Fruit fly (Drosophila melanogaster) whole organism, embryonic: ENCODE measurements around the gene CG6847.
A peak's percentile ranks its signal among the peaks of the same experiment; 100 is the strongest.

ENCODE experiments used
- CG10147 ChIP-seq: fragments of 200-800 bp; sonication (Bioruptor generic); optimal IDR thresholded peaks from 2 replicates; lab custom pipeline; 2019; ENCODE audit warnings: missing biosample characterization, mild to moderate bottlenecking, missing genetic modification characterization, moderate library complexity
- CG10321 ChIP-seq: fragments of 200-800 bp; sonication (Bioruptor generic); IDR thresholded peaks from 2 replicates; pipeline ENCODE4 v1.3.6; 2022; ENCODE audit warnings: missing biosample characterization, missing genetic modification characterization
- CG10431 ChIP-seq: fragments of 200-800 bp; sonication (Bioruptor generic); optimal IDR thresholded peaks from 3 replicates; lab custom pipeline; 2018; ENCODE audit warnings: missing biosample characterization, mild to moderate bottlenecking, missing genetic modification characterization
- CG10543 ChIP-seq: fragments of 200-800 bp; sonication (Bioruptor generic); optimal IDR thresholded peaks from 3 replicates; lab custom pipeline; 2017; ENCODE audit warnings: missing biosample characterization, mild to moderate bottlenecking, missing genetic modification characterization, moderate library complexity
- CG10654 ChIP-seq: fragments of 200-800 bp; sonication (Bioruptor generic); optimal IDR thresholded peaks from 2 replicates; lab custom pipeline; 2016; ENCODE audit warnings: missing biosample characterization, missing genetic modification characterization
- CG11560 ChIP-seq: fragments of 200-800 bp; sonication (Bioruptor generic); IDR thresholded peaks from 3 replicates; pipeline ENCODE4 v1.3.6; 2022; ENCODE audit warnings: missing biosample characterization, missing genetic modification characterization
- CG12942 ChIP-seq: fragments of 200-800 bp; sonication (Bioruptor generic); optimal IDR thresholded peaks from 3 replicates; lab custom pipeline; 2016; ENCODE audit warnings: missing biosample characterization, missing genetic modification characterization
- CG13123 ChIP-seq: fragments of 200-800 bp; sonication (Bioruptor generic); optimal IDR thresholded peaks from 2 replicates; lab custom pipeline; 2016; ENCODE audit warnings: missing biosample characterization, missing genetic modification characterization
- CG13894 ChIP-seq: fragments of 200-800 bp; sonication (Bioruptor generic); optimal IDR thresholded peaks from 3 replicates; lab custom pipeline; 2018; ENCODE audit warnings: missing biosample characterization, mild to moderate bottlenecking, missing genetic modification characterization, moderate library complexity
- CG15479 ChIP-seq: fragments of 200-800 bp; sonication (Bioruptor generic); optimal IDR thresholded peaks from 3 replicates; lab custom pipeline; 2019; ENCODE audit warnings: missing biosample characterization, mild to moderate bottlenecking, missing genetic modification characterization, moderate library complexity
- CG15514 ChIP-seq: fragments of 200-800 bp; sonication (Bioruptor generic); optimal IDR thresholded peaks from 3 replicates; lab custom pipeline; 2017; ENCODE audit warnings: missing biosample characterization, missing genetic modification characterization, mild to moderate bottlenecking, moderate library complexity, missing genetic modification reagents
- CG16813 ChIP-seq: fragments of 200-800 bp; sonication (Bioruptor generic); IDR thresholded peaks from 3 replicates; pipeline ENCODE4 v1.3.6; 2022; ENCODE audit warnings: missing biosample characterization, missing genetic modification characterization; ENCODE audit not compliant: partially characterized antibody
- CG17829 ChIP-seq: fragments of 200-800 bp; optimal IDR thresholded peaks from 2 replicates; lab custom pipeline; 2019; ENCODE audit warnings: missing biosample characterization, mild to moderate bottlenecking, missing genetic modification characterization, moderate library complexity
- CG18476 ChIP-seq: fragments of 200-800 bp; sonication (Bioruptor generic); optimal IDR thresholded peaks from 2 replicates; lab custom pipeline; 2016; ENCODE audit warnings: missing biosample characterization, mild to moderate bottlenecking, missing genetic modification characterization
- CG2199 ChIP-seq: fragments of 200-800 bp; sonication (Bioruptor generic); IDR thresholded peaks from 3 replicates; pipeline ENCODE4 v1.3.6; 2022; ENCODE audit warnings: missing biosample characterization, missing genetic modification characterization
- CG4424 ChIP-seq: fragments of 200-800 bp; sonication (Bioruptor generic); optimal IDR thresholded peaks from 3 replicates; lab custom pipeline; 2016; ENCODE audit warnings: missing biosample characterization, missing genetic modification characterization
- CG6791 ChIP-seq: fragments of 200-800 bp; sonication (Bioruptor generic); IDR thresholded peaks from 3 replicates; pipeline ENCODE4 v1.3.6; 2022; ENCODE audit warnings: missing biosample characterization, missing genetic modification characterization; ENCODE audit not compliant: partially characterized antibody
- CG7372 ChIP-seq: fragments of 200-800 bp; sonication (Bioruptor generic); IDR thresholded peaks from 2 replicates; pipeline ENCODE4 v1.3.6; 2022; ENCODE audit warnings: missing biosample characterization, missing genetic modification characterization
- CG8290 ChIP-seq, 3 experiments: fragments of 200-800 bp; sonication (Bioruptor generic); optimal IDR thresholded peaks; 2 replicates each; lab custom pipeline; 2016 to 2019; ENCODE audit warnings: missing biosample characterization in 3 of 3, missing genetic modification characterization in 3 of 3, mild to moderate bottlenecking in 2 of 3, moderate library complexity in 1 of 3
- Drgx ChIP-seq: fragments of 200-800 bp; sonication (Bioruptor generic); IDR thresholded peaks from 2 replicates; pipeline ENCODE4 v1.3.6; 2022; ENCODE audit warnings: missing biosample characterization, missing genetic modification characterization
- E2f1 ChIP-seq: fragments of 200-800 bp; sonication (Bioruptor generic); IDR thresholded peaks from 2 replicates; pipeline ENCODE4 v1.3.6; 2022; ENCODE audit warnings: missing biosample characterization, missing genetic modification characterization
- ERR ChIP-seq: fragments of 200-800 bp; sonication (Bioruptor generic); optimal IDR thresholded peaks from 2 replicates; lab custom pipeline; 2016; ENCODE audit warnings: missing biosample characterization, missing genetic modification characterization
- Eip74EF ChIP-seq, 2 experiments: fragments of 200-800 bp in 1 of 2; fragments of >200 bp in 1 of 2; sonication (Bioruptor generic) in 1 of 2; optimal IDR thresholded peaks; 2 replicates each; lab custom pipeline; 2017 to 2019; ENCODE audit warnings: missing biosample characterization in 2 of 2, missing genetic modification characterization in 2 of 2, mild to moderate bottlenecking in 1 of 2, moderate library complexity in 1 of 2
- Fer2 ChIP-seq: fragments of 200-800 bp; sonication (Bioruptor generic); optimal IDR thresholded peaks from 2 replicates; lab custom pipeline; 2018; ENCODE audit warnings: missing biosample characterization, mild to moderate bottlenecking, missing genetic modification characterization, moderate library complexity
- Hand ChIP-seq: fragments of 200-800 bp; sonication (Bioruptor generic); optimal IDR thresholded peaks from 2 replicates; lab custom pipeline; 2017; ENCODE audit warnings: mild to moderate bottlenecking, missing biosample characterization, missing genetic modification reagents, missing genetic modification characterization
- MBD-R2 ChIP-seq: fragments of 200-800 bp; sonication (Bioruptor generic); IDR thresholded peaks from 2 replicates; pipeline ENCODE4 v1.3.6; 2022; ENCODE audit warnings: missing biosample characterization, missing genetic modification characterization
- NfI ChIP-seq: fragments of 200-800 bp; sonication (Bioruptor generic); optimal IDR thresholded peaks from 3 replicates; lab custom pipeline; 2018; ENCODE audit warnings: missing biosample characterization, mild to moderate bottlenecking, missing genetic modification characterization, moderate library complexity
- Rfx ChIP-seq: fragments of 200-800 bp; sonication (Bioruptor generic); IDR thresholded peaks from 2 replicates; pipeline ENCODE4 v1.3.6; 2022; ENCODE audit warnings: missing biosample characterization, missing genetic modification characterization
- Six4 ChIP-seq: fragments of 200-800 bp; sonication (Bioruptor generic); optimal IDR thresholded peaks from 2 replicates; lab custom pipeline; 2016; ENCODE audit warnings: missing biosample characterization, missing genetic modification characterization
- Sox102F ChIP-seq: fragments of 200-800 bp; sonication (Bioruptor generic); optimal IDR thresholded peaks from 2 replicates; lab custom pipeline; 2018; ENCODE audit warnings: missing biosample characterization, mild to moderate bottlenecking, missing genetic modification characterization, moderate library complexity
- Sry-β ChIP-seq: fragments of 200-800 bp; sonication (Bioruptor generic); optimal IDR thresholded peaks from 2 replicates; lab custom pipeline; 2018; ENCODE audit warnings: missing biosample characterization, mild to moderate bottlenecking, missing genetic modification characterization, moderate library complexity
- Stat92E ChIP-seq, 3 experiments: fragments of >200 bp in 2 of 3; fragments of 200-800 bp in 1 of 3; sonication (Bioruptor generic) in 1 of 3; optimal IDR thresholded peaks; 2 replicates each; lab custom pipeline; 2017 to 2019; ENCODE audit warnings: missing biosample characterization in 3 of 3, missing genetic modification characterization in 3 of 3, mild to moderate bottlenecking in 1 of 3, moderate library complexity in 1 of 3
- caup ChIP-seq: fragments of 200-800 bp; sonication (Bioruptor generic); optimal IDR thresholded peaks from 3 replicates; lab custom pipeline; 2017; ENCODE audit warnings: missing biosample characterization, mild to moderate bottlenecking, missing genetic modification characterization, moderate library complexity; ENCODE audit not compliant: severe bottlenecking
- cg ChIP-seq: fragments of 200-800 bp; sonication (Bioruptor generic); optimal IDR thresholded peaks from 3 replicates; lab custom pipeline; 2019; ENCODE audit warnings: missing biosample characterization, mild to moderate bottlenecking, missing genetic modification characterization, moderate library complexity
- croc ChIP-seq: fragments of 200-800 bp; sonication (Bioruptor generic); conservative IDR thresholded peaks from 3 replicates; pipeline ENCODE4 v1.3.6; 2022; ENCODE audit warnings: missing biosample characterization, missing genetic modification characterization
- dmrt99B ChIP-seq: fragments of 200-800 bp; sonication (Bioruptor generic); optimal IDR thresholded peaks from 2 replicates; lab custom pipeline; 2018; ENCODE audit warnings: missing biosample characterization, mild to moderate bottlenecking, missing genetic modification characterization, moderate library complexity
- ewg ChIP-seq: fragments of 200-800 bp; sonication (Bioruptor generic); optimal IDR thresholded peaks from 3 replicates; lab custom pipeline; 2017; ENCODE audit warnings: mild to moderate bottlenecking, missing biosample characterization, missing genetic modification reagents, missing genetic modification characterization
- gce ChIP-seq: fragments of 200-800 bp; sonication (Bioruptor generic); IDR thresholded peaks from 3 replicates; pipeline ENCODE4 v1.3.6; 2022; ENCODE audit warnings: missing biosample characterization, missing genetic modification characterization
- gfzf ChIP-seq: fragments of 200-800 bp; sonication (Bioruptor generic); optimal IDR thresholded peaks from 2 replicates; lab custom pipeline; 2016; ENCODE audit warnings: missing biosample characterization, mild to moderate bottlenecking, missing genetic modification characterization, moderate library complexity
- lmd ChIP-seq: fragments of 200-800 bp; sonication (Bioruptor generic); IDR thresholded peaks from 2 replicates; pipeline ENCODE4 v1.3.6; 2022; ENCODE audit warnings: missing biosample characterization, missing genetic modification characterization
- pita ChIP-seq: fragments of 200-800 bp; sonication (Bioruptor generic); optimal IDR thresholded peaks from 2 replicates; lab custom pipeline; 2017; ENCODE audit warnings: missing biosample characterization, mild to moderate bottlenecking, missing genetic modification characterization
- prd ChIP-seq, 3 experiments: fragments of >200 bp in 2 of 3; fragments of 200-800 bp in 1 of 3; sonication (Bioruptor generic) in 1 of 3; optimal IDR thresholded peaks in 2 of 3; IDR thresholded peaks in 1 of 3; 2 replicates in 2 of 3; 3 replicates in 1 of 3; pipeline versions ENCODE4 v1.3.6 to Lab custom; 2017 to 2022; ENCODE audit warnings: missing biosample characterization in 1 of 3, missing genetic modification characterization in 1 of 3
- schlank ChIP-seq: fragments of 200-800 bp; sonication (Bioruptor generic); optimal IDR thresholded peaks from 2 replicates; lab custom pipeline; 2018; ENCODE audit warnings: missing biosample characterization, mild to moderate bottlenecking, missing genetic modification characterization
- tio ChIP-seq: fragments of 200-800 bp; sonication (Bioruptor generic); optimal IDR thresholded peaks from 2 replicates; lab custom pipeline; 2017; ENCODE audit warnings: missing biosample characterization, missing genetic modification characterization, inconsistent platforms
- tna ChIP-seq: fragments of 200-800 bp; sonication (Bioruptor generic); IDR thresholded peaks from 2 replicates; pipeline ENCODE4 v1.3.6; 2022; ENCODE audit warnings: missing biosample characterization, missing genetic modification characterization; ENCODE audit not compliant: partially characterized antibody
- trh ChIP-seq: fragments of 200-800 bp; sonication (Bioruptor generic); optimal IDR thresholded peaks from 2 replicates; lab custom pipeline; 2016; ENCODE audit warnings: missing biosample characterization, missing genetic modification characterization

CG6847 gene

dm6 chrX:17910941-17911703 lies at the start of gene CG6847 (continued):
- peak; percentile 46 for TF ChIP-seq croc
- peak; percentile 16 for TF ChIP-seq CG10654
- peak; percentile 41; the same call in 1 of the 2 replicates for TF ChIP-seq CG7372
- no peak for TF ChIP-seq CG11560
- TF ChIP-seq CG8290 (GFP tag; optimal IDR thresholded peaks at IDR 0.05; lab: Kevin White, UChicago): peak; percentile 26
- peak; percentile 25 to 36 for TF ChIP-seq CG8290 (tag; optimal IDR thresholded peaks at IDR 0.05; lab: Kevin White, UChicago)
- peak; percentile 64 for TF ChIP-seq dmrt99B (tag; lab: Kevin White, UChicago)
- TF ChIP-seq CG12942 (GFP tag; lab: Kevin White, UChicago): peak; percentile 22
- TF ChIP-seq Fer2: peak; percentile 9
- TF ChIP-seq E2f1 (GFP tag; lab: Robert Waterston, UW): peak; percentile 51
- peak; percentile 52 for TF ChIP-seq trh (GFP tag; lab: Kevin White, UChicago)
- no peak for TF ChIP-seq CG10147 (GFP tag; lab: Kevin White, UChicago)
- TF ChIP-seq CG4424 (GFP tag; lab: Kevin White, UChicago): peak; percentile 38
- no peak for TF ChIP-seq schlank
- TF ChIP-seq Six4 (GFP tag; lab: Kevin White, UChicago): peak; percentile 7
- peak; percentile 39 for TF ChIP-seq Drgx (GFP tag; lab: Robert Waterston, UW)
- no peak for TF ChIP-seq Sry-β (GFP tag; lab: Kevin White, UChicago)
- no peak for TF ChIP-seq CG15514 (GFP tag; lab: Kevin White, UChicago)
- TF ChIP-seq cg: no peak
- TF ChIP-seq prd (optimal IDR thresholded peaks at IDR 0.05; lab: Kevin White, UChicago): no peak
- TF ChIP-seq prd (GFP tag; IDR thresholded peaks at IDR 0.05; lab: Robert Waterston, UW): peak; percentile 62; the same call in 2 of the 3 replicates
- peak; percentile 49 for TF ChIP-seq CG10431 (GFP tag; lab: Kevin White, UChicago)
- peak in 1 of 3 experiments; percentile 45 for TF ChIP-seq Stat92E (GFP tag; optimal IDR thresholded peaks at IDR 0.05; lab: Kevin White, UChicago)
- TF ChIP-seq pita (GFP tag; lab: Kevin White, UChicago): no peak
- TF ChIP-seq CG6791 (GFP tag; lab: Robert Waterston, UW): peak; percentile 47; the same call in 1 of the 3 replicates
- no peak for TF ChIP-seq Hand (GFP tag; lab: Kevin White, UChicago)
- 0 out of 2 replicates have a peak, but pooled peaks have one; percentile 19 for TF ChIP-seq tna
- peak; percentile 69 for TF ChIP-seq CG17829 (tag; lab: Kevin White, UChicago)
- peak; percentile 77 for TF ChIP-seq Sox102F (GFP tag; lab: Kevin White, UChicago)
- TF ChIP-seq CG13894 (tag; lab: Kevin White, UChicago): peak; percentile 65
- peak; percentile 2 for TF ChIP-seq CG15479 (GFP tag; lab: Kevin White, UChicago)
- TF ChIP-seq Eip74EF (GFP tag; optimal IDR thresholded peaks at IDR 0.05; lab: Kevin White, UChicago): peak in 1 of 2 experiments; percentile 85
- TF ChIP-seq CG13123 (GFP tag; lab: Kevin White, UChicago): peak; percentile 4
- peak; percentile 77 for TF ChIP-seq tio
- TF ChIP-seq caup (GFP tag; lab: Kevin White, UChicago): peak; percentile 9
- TF ChIP-seq MBD-R2: no peak
- TF ChIP-seq CG18476: peak; percentile 43
- TF ChIP-seq lmd (GFP tag; lab: Robert Waterston, UW): peak; percentile 60
- 0 out of 3 replicates have a peak, but pooled peaks have one; percentile 23 for TF ChIP-seq gce (GFP tag; lab: Robert Waterston, UW)
- TF ChIP-seq gfzf (GFP tag; lab: Kevin White, UChicago): no peak
- TF ChIP-seq Rfx: peak; percentile 64
- no peak for TF ChIP-seq CG10321 (GFP tag; lab: Robert Waterston, UW)
- no peak for TF ChIP-seq CG2199
- no peak for TF ChIP-seq ERR (GFP tag; lab: Kevin White, UChicago)
- TF ChIP-seq CG10543 (GFP tag; lab: Kevin White, UChicago): peak; percentile 77
- TF ChIP-seq NfI (GFP tag; lab: Kevin White, UChicago): peak; percentile 59
- peak; percentile 64 for TF ChIP-seq ewg
- no peak for TF ChIP-seq CG16813
